Worm (Caenorhabditis elegans): ENCODE results near the gene gldi-1.

ce11 chrII:470375-470774, 13.8 kb downstream of the gldi-1 start, which contains the start of gene tomm-22:
- TF ChIP-seq tab-1 (GFP tag; IDR thresholded peaks at IDR 0.05) (no peak), cog-1 (tag; optimal IDR thresholded peaks at IDR 0.05) (no peak), ztf-29 (GFP tag; IDR thresholded peaks at IDR 0.05) (no peak), ref-1 (GFP tag; conservative IDR thresholded peaks at IDR 0.05) (no peak)

All from whole organism, midembryonic.